Worm (Caenorhabditis elegans): ENCODE results near the gene coh-1.

DNA sequence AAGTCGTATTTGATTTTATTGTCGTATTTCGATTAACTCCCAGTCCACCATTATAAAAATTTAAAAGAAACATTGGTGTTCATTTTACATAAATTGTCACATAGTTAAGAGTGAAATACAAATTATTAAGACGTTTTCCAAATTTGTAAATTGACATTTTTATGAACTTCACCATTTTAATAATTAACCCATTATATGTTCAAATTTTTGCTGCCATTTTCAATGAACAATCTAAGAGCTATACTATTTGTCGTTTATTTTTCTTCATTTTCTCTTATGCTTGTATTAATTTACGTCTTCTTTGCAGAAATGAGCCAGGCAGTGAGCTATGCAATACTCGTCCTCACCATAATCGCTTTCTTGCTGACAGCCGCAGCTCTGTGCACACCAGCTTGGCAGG is 43.7 kb downstream of the coh-1 start, which contains the start of gene clc-2:
- TF ChIP-seq ztf-29 (GFP tag; IDR thresholded peaks at IDR 0.05): no peak
- TF ChIP-seq cog-1 (tag; optimal IDR thresholded peaks at IDR 0.05): no peak
- no peak for TF ChIP-seq T22C8.4 (GFP tag; IDR thresholded peaks at IDR 0.05)
- no peak for TF ChIP-seq med-1 (GFP tag; optimal IDR thresholded peaks at IDR 0.05; ENCODE audit: insufficient read depth)
- no peak for TF ChIP-seq flt-1 (GFP tag; IDR thresholded peaks at IDR 0.05)
